Fruit fly (Drosophila melanogaster): Measurements from ENCODE around the gene CG2082.

CG2082 gene

DNA sequence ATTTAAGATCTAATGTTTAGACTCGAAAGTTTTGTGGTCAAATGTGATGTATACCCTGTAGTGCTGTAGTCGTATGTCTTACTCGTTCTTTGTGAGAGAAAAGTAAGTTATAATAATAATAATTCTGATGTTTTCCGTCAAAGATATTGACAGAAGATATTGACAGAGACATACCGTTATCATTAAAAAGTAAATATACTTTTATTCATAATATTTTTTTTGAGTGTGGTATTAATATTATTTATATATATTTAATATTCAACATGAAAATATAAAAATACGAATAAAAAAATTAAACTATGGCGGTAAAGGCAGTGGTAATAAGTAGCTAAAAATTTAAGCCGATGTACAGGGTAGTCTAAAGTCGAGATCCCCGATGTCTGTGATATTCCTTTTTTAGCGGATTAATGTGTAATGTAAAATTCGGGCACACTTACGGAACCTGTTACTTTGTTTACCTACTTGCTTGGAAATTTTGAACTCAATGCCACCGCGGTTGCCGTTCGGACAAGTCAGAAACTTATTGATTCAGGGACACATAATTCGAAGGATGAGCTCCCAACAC is 44.5 kb downstream of the CG2082 start, which contains the start of the genes CG2100 and CG1236 (continued):
- TF ChIP-seq ERR (GFP tag; optimal IDR thresholded peaks at IDR 0.05) (no peak), CG9932 (GFP tag; IDR thresholded peaks at IDR 0.05) (peak; percentile 74), CG34224 (GFP tag; IDR thresholded peaks at IDR 0.05; ENCODE audit: partially characterized antibody) (no peak), otp (GFP tag; IDR thresholded peaks at IDR 0.05) (no peak), CG10274 (GFP tag; optimal IDR thresholded peaks at IDR 0.05) (peak; percentile 56), CG1832 (GFP tag; optimal IDR thresholded peaks at IDR 0.05) (no peak), Pdp1 (GFP tag; optimal IDR thresholded peaks at IDR 0.05) (peak; percentile 38 to 49), CoRest (tag; optimal IDR thresholded peaks at IDR 0.05) (peak; percentile 93), ken (GFP tag; IDR thresholded peaks at IDR 0.05) (0 out of 3 replicates have a peak, but pooled peaks have one; percentile 53), CG10366 (GFP tag; IDR thresholded peaks at IDR 0.05) (peak; percentile 75), CG7963 (GFP tag; IDR thresholded peaks at IDR 0.05; ENCODE audit: partially characterized antibody) (no peak), CG18011 (GFP tag; optimal IDR thresholded peaks at IDR 0.05) (peak; percentile 37), dan (GFP tag; IDR thresholded peaks at IDR 0.05) (no peak), Nf-YA (GFP tag; IDR thresholded peaks at IDR 0.05) (peak; percentile 6; the same call in 1 of the 2 replicates), pzg (GFP tag; optimal IDR thresholded peaks at IDR 0.05) (peak; percentile 28), sug (tag; optimal IDR thresholded peaks at IDR 0.05) (peak; percentile 68), hbn (GFP tag; IDR thresholded peaks at IDR 0.05; ENCODE audit: partially characterized antibody) (no peak), lilli (GFP tag; optimal IDR thresholded peaks at IDR 0.05) (peak; percentile 79), ttk (GFP tag; IDR thresholded peaks at IDR 0.05) (peak; percentile 77), CG12104 (GFP tag; optimal IDR thresholded peaks at IDR 0.05) (peak; percentile 71), Ravus (GFP tag; IDR thresholded peaks at IDR 0.05) (no peak; the same call in 1 of the 2 replicates), odd (GFP tag; optimal IDR thresholded peaks at IDR 0.05) (peak; percentile 88), CG6654 (GFP tag; optimal IDR thresholded peaks at IDR 0.05) (peak; percentile 59), CG30403 (GFP tag; optimal IDR thresholded peaks at IDR 0.05) (peak; percentile 84), HLH4C (GFP tag; IDR thresholded peaks at IDR 0.05; ENCODE audit: partially characterized antibody) (no peak), CG17612 (GFP tag; IDR thresholded peaks at IDR 0.05) (no peak; the same call in 1 of the 2 replicates), CG8765 (GFP tag; IDR thresholded peaks at IDR 0.05) (peak; percentile 60), lmd (GFP tag; IDR thresholded peaks at IDR 0.05) (no peak; the same call in 1 of the 2 replicates), CG14014 (GFP tag; IDR thresholded peaks at IDR 0.05) (peak; percentile 59), esg (GFP tag; conservative IDR thresholded peaks at IDR 0.05) (peak; percentile 80), chinmo (GFP tag; IDR thresholded peaks at IDR 0.05; ENCODE audit: partially characterized antibody) (no peak), crol (GFP tag; IDR thresholded peaks at IDR 0.05) (no peak), ato (GFP tag; IDR thresholded peaks at IDR 0.05; ENCODE audit: partially characterized antibody) (no peak), B-H1 (GFP tag; IDR thresholded peaks at IDR 0.05) (peak; percentile 58), stc (GFP tag; IDR thresholded peaks at IDR 0.05) (peak; percentile 56), HHEX (GFP tag; optimal IDR thresholded peaks at IDR 0.05) (peak; percentile 86), CG14050 (GFP tag; IDR thresholded peaks at IDR 0.05) (peak; percentile 41; the same call in 2 of the 3 replicates), exex (tag; optimal IDR thresholded peaks at IDR 0.05) (peak; percentile 42), CG15479 (GFP tag; optimal IDR thresholded peaks at IDR 0.05) (peak; percentile 2), CG17359 (tag; optimal IDR thresholded peaks at IDR 0.05) (peak; percentile 84), HLH54F (GFP tag; optimal IDR thresholded peaks at IDR 0.05) (peak; percentile 37), ftz-f1 (GFP tag; optimal IDR thresholded peaks at IDR 0.05) (peak; percentile 37), Taf1 (GFP tag; IDR thresholded peaks at IDR 0.05) (0 out of 2 replicates have a peak, but pooled peaks have one; percentile 16), CG8944 (GFP tag; optimal IDR thresholded peaks at IDR 0.05) (peak; percentile 40), CG18619 (GFP tag; optimal IDR thresholded peaks at IDR 0.05) (peak; percentile 89), ems (GFP tag; optimal IDR thresholded peaks at IDR 0.05) (peak; percentile 59), ro (GFP tag; IDR thresholded peaks at IDR 0.05) (no peak; the same call in 1 of the 2 replicates), zen (tag; optimal IDR thresholded peaks at IDR 0.05) (peak; percentile 85), amos (GFP tag; IDR thresholded peaks at IDR 0.05; ENCODE audit: partially characterized antibody) (no peak)

Data from whole organism, embryonic.